Fruit fly (Drosophila melanogaster): Measurements from ENCODE around the gene CG11891.

- no peak for TF ChIP-seq EcR (GFP tag; optimal IDR thresholded peaks at IDR 0.05)
- TF ChIP-seq CG4496 (GFP tag; IDR thresholded peaks at IDR 0.05): no peak
- no peak for TF ChIP-seq CG32121 (GFP tag; IDR thresholded peaks at IDR 0.05)
- no peak for TF ChIP-seq CG8159 (tag; optimal IDR thresholded peaks at IDR 0.05)
- TF ChIP-seq rn (GFP tag; IDR thresholded peaks at IDR 0.05): no peak
- TF ChIP-seq CG14655 (GFP tag; optimal IDR thresholded peaks at IDR 0.05): no peak
- no peak for TF ChIP-seq gl (tag; optimal IDR thresholded peaks at IDR 0.05)
- TF ChIP-seq CG13204 (GFP tag; optimal IDR thresholded peaks at IDR 0.05): no peak
- no peak for TF ChIP-seq CG8301 (tag; optimal IDR thresholded peaks at IDR 0.05)
- no peak for TF ChIP-seq CG10348 (GFP tag; IDR thresholded peaks at IDR 0.05)
Observed at dm6 chr3R:25236121-25236520, 33.9 kb upstream of the CG11891 start.

All from whole organism, pupa.